Worm (Caenorhabditis elegans) whole organism, L2 larva: ENCODE results near the gene irld-40.

Experiments
- F13H6.1 ChIP-seq: sonication (generic microtip); optimal IDR thresholded peaks from 2 replicates; lab custom pipeline; 2016; ENCODE audit warnings: missing genetic modification characterization, missing compliant biosample characterization
- ZK546.5 ChIP-seq: sonication (generic microtip); optimal IDR thresholded peaks from 2 replicates; lab custom pipeline; 2017; ENCODE audit warnings: missing biosample characterization, missing genetic modification characterization
- egl-27 ChIP-seq: sonication (generic microtip); optimal IDR thresholded peaks from 3 replicates; lab custom pipeline; 2017; ENCODE audit warnings: missing biosample characterization, missing genetic modification reagents, missing genetic modification characterization
- nhr-10 ChIP-seq: sonication (generic microtip); optimal IDR thresholded peaks from 2 replicates; lab custom pipeline; 2017; ENCODE audit warnings: missing biosample characterization, missing genetic modification characterization
- nhr-77 ChIP-seq: fragments of 150-350 bp; optimal IDR thresholded peaks from 2 replicates; lab custom pipeline; 2014; ENCODE audit warnings: missing biosample characterization, missing genetic modification characterization
- snpc-4 ChIP-seq: fragments of 150-350 bp; optimal IDR thresholded peaks from 2 replicates; lab custom pipeline; 2014; ENCODE audit warnings: missing biosample characterization, missing genetic modification characterization
- unc-62 ChIP-seq: fragments of 150-350 bp; optimal IDR thresholded peaks from 2 replicates; lab custom pipeline; 2014; ENCODE audit warnings: missing biosample characterization, missing genetic modification reagents, missing genetic modification characterization

DNA sequence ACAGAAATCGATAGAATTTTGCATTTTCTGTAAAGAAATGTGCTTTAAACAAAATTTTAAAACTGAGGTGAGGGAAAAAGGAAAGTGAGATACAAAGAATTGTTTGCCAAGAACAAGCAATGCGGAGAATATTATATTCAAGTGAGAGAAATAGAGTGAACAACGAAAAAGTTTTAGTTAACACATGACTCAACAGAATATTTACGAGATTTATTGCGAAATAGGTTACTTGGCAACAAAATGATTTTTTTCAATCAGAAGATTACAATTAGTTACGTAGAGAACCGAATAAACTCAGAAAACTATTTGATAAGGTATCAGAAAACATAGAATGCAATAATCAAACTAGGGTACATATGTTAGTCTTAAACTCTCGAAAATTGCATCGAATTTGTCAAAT, 40.9 kb upstream of the irld-40 start, which contains the start of gene nhr-117:
- no peak for TF ChIP-seq F13H6.1 (tag; lab: Kevin White, UChicago)
- no peak for TF ChIP-seq ZK546.5 (tag; lab: Kevin White, UChicago)
- TF ChIP-seq snpc-4 (tag; lab: Kevin White, UChicago): no peak
- TF ChIP-seq unc-62 (GFP tag; lab: Kevin White, UChicago): no peak
- no peak for TF ChIP-seq nhr-10 (tag; lab: Kevin White, UChicago)
- TF ChIP-seq egl-27 (tag; lab: Kevin White, UChicago): no peak
- TF ChIP-seq nhr-77 (tag; lab: Kevin White, UChicago): no peak
